Worm (Caenorhabditis elegans): Measurements from ENCODE around the gene F57C7.4.

F57C7.4 gene

DNA sequence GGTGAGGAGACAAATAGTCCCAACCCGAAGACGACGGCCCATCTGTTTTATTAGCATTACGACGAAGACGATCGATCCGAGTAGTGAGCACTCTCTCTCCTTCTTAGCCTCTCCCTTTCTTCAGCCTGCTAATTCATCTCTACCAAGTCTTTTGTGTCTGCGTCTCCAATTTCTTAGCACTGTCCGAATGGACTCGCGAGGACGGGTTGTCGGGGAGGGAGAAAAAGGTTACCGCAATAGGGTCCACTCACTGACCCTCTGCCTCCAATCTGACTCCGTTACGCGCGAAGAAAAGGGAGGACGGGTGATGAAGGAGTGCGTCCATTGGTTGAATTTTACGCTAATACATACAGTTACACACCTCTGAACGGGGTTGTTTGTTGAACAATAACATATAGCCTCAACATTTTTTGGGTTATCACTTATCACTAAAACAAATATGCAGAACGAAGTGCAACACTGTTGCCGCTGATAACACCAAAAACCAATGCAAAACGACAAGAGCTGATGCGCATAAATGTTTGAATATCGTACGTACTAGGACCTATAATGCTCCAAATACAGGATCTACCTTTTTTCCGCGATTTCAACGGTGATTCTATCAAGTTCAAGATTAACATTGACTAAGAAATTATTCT lies 8.3 kb upstream of the F57C7.4 start (continued):
- peak; percentile 72 for TF ChIP-seq dsc-1 (tag; optimal IDR thresholded peaks at IDR 0.05)
- no peak for TF ChIP-seq snpc-4 (tag; optimal IDR thresholded peaks at IDR 0.05)
- TF ChIP-seq skn-1 (tag; optimal IDR thresholded peaks at IDR 0.05) = no peak
- no peak for TF ChIP-seq lin-39 (tag; optimal IDR thresholded peaks at IDR 0.05)
- peak; percentile 73 for TF ChIP-seq rnt-1 (tag; optimal IDR thresholded peaks at IDR 0.05)

DNA sequence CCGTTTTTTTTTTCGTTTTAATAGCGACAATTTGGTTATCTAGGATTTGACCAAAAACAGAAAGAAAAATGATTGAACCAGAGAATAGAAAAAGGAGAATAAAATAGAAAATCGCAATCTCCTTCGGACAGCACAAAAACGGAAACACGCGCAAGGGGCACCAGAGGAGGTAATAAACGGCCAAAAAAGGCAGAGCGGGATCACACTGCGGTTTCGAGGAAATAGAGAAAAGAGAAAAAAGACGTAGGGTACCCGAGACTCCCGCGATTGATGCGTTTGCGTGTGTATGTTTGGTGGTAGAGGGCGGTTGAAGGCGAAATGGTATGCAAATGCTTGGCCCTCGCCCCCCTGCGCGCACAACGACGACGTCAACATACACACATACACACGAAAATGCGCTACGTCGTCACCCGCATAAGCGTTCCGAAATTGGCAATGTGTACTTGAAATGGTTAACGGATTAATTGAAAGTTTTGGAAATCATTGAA lies 7.1 kb upstream of the F57C7.4 start:
- TF ChIP-seq nhr-20 (tag; optimal IDR thresholded peaks at IDR 0.05) (peak; percentile 9), lin-14 (GFP tag; optimal IDR thresholded peaks at IDR 0.05) (peak; percentile 61), mep-1 (tag; optimal IDR thresholded peaks at IDR 0.05) (no peak), nhr-71 (tag; optimal IDR thresholded peaks at IDR 0.05) (no peak), sptf-1 (tag; optimal IDR thresholded peaks at IDR 0.05) (no peak), snpc-4 (tag; optimal IDR thresholded peaks at IDR 0.05) (no peak), nhr-237 (tag; optimal IDR thresholded peaks at IDR 0.05) (no peak), ztf-11 (tag; optimal IDR thresholded peaks at IDR 0.05) (no peak), efl-3 (GFP tag; optimal IDR thresholded peaks at IDR 0.05) (no peak), tbx-2 (tag; optimal IDR thresholded peaks at IDR 0.05) (peak; percentile 14), zag-1 (tag; optimal IDR thresholded peaks at IDR 0.05) (no peak), nhr-47 (tag; optimal IDR thresholded peaks at IDR 0.05) (no peak), mab-9 (GFP tag; IDR thresholded peaks at IDR 0.05) (0 out of 2 replicates have a peak, but pooled peaks have one; percentile 31), swsn-7 (tag; optimal IDR thresholded peaks at IDR 0.05) (no peak), unc-86 (tag; optimal IDR thresholded peaks at IDR 0.05) (no peak), nhr-77 (tag; optimal IDR thresholded peaks at IDR 0.05) (no peak), aly-2 (tag; optimal IDR thresholded peaks at IDR 0.05) (no peak), nhr-85 (tag) (peak; percentile 80), nhr-12 (tag; optimal IDR thresholded peaks at IDR 0.05) (no peak), efl-1 (optimal IDR thresholded peaks at IDR 0.05) (no peak), efl-1 (GFP tag; optimal IDR thresholded peaks at IDR 0.05 in 1 of 2) (no peak), xbp-1 (tag; optimal IDR thresholded peaks at IDR 0.05) (peak; percentile 6), C04F5.9 (tag; optimal IDR thresholded peaks at IDR 0.05) (no peak), unc-30 (tag; optimal IDR thresholded peaks at IDR 0.05) (no peak), C34B4.2 (tag; optimal IDR thresholded peaks at IDR 0.05) (no peak), jun-1 (tag; optimal IDR thresholded peaks at IDR 0.05) (no peak), unc-130 (tag; optimal IDR thresholded peaks at IDR 0.05) (no peak), fkh-4 (tag; optimal IDR thresholded peaks at IDR 0.05; ENCODE audit: borderline replicate concordance) (no peak), egl-27 (tag; optimal IDR thresholded peaks at IDR 0.05) (no peak), hlh-17 (GFP tag; optimal IDR thresholded peaks at IDR 0.05; ENCODE audit: borderline replicate concordance) (no peak), Y116A8C.19 (tag; optimal IDR thresholded peaks at IDR 0.05; ENCODE audit: borderline replicate concordance) (no peak), mdl-1 (tag; optimal IDR thresholded peaks at IDR 0.05) (no peak), snu-23 (GFP tag; optimal IDR thresholded peaks at IDR 0.05) (peak; percentile 37), tlp-1 (tag; optimal IDR thresholded peaks at IDR 0.05) (no peak), egl-13 (tag; optimal IDR thresholded peaks at IDR 0.05) (no peak), lsy-2 (tag; optimal IDR thresholded peaks at IDR 0.05) (no peak), blmp-1 (tag; optimal IDR thresholded peaks at IDR 0.05) (peak; percentile 64), aha-1 (tag; optimal IDR thresholded peaks at IDR 0.05) (no peak), rnt-1 (tag; optimal IDR thresholded peaks at IDR 0.05) (no peak), nhr-11 (tag; optimal IDR thresholded peaks at IDR 0.05) (no peak), nhr-19 (GFP tag; conservative IDR thresholded peaks at IDR 0.05) (no peak), sup-37 (GFP tag; optimal IDR thresholded peaks at IDR 0.05) (no peak), elt-2 (tag; optimal IDR thresholded peaks at IDR 0.05) (no peak), elt-3 (tag; optimal IDR thresholded peaks at IDR 0.05) (no peak), skn-1 (tag; optimal IDR thresholded peaks at IDR 0.05) (no peak), hlh-4 (tag; optimal IDR thresholded peaks at IDR 0.05) (no peak), alr-1 (tag; optimal IDR thresholded peaks at IDR 0.05; ENCODE audit: borderline replicate concordance) (no peak), nhr-28 (tag; optimal IDR thresholded peaks at IDR 0.05) (no peak), lin-39 (tag; optimal IDR thresholded peaks at IDR 0.05) (no peak)
